Worm (Caenorhabditis elegans) whole organism, L4 larva: ENCODE results near the gene tba-7.

ENCODE experiments used
- aha-1 ChIP-seq: fragments of 150-350 bp; peaks from one replicate; lab custom pipeline; 2014; ENCODE audit warnings: missing biosample characterization, missing genetic modification characterization
- ama-1 ChIP-seq: fragments of 150-350 bp; optimal IDR thresholded peaks from 2 replicates; lab custom pipeline; 2014; ENCODE audit warnings: inconsistent platforms, mixed read lengths
- ceh-44 ChIP-seq: fragments of 200-800 bp; sonication (Bioruptor generic); IDR thresholded peaks from 2 replicates; pipeline ENCODE4 v1.3.6; 2022; ENCODE audit warnings: missing genetic modification reagents, missing genetic modification characterization, missing compliant biosample characterization
- ces-1 ChIP-seq: fragments of 150-350 bp; sonication (generic microtip); optimal IDR thresholded peaks from 4 replicates; lab custom pipeline; 2014; ENCODE audit warnings: missing biosample characterization, missing genetic modification reagents, missing genetic modification characterization
- dve-1 ChIP-seq: sonication (generic microtip); optimal IDR thresholded peaks from 2 replicates; lab custom pipeline; 2017; ENCODE audit warnings: antibody characterized with exemption, mild to moderate bottlenecking, missing genetic modification characterization, missing compliant biosample characterization; ENCODE audit not compliant: insufficient read depth
- egl-27 ChIP-seq: sonication (generic microtip); optimal IDR thresholded peaks from 3 replicates; lab custom pipeline; 2017; ENCODE audit warnings: missing biosample characterization, missing genetic modification reagents, missing genetic modification characterization
- fos-1 ChIP-seq: fragments of 150-350 bp; optimal IDR thresholded peaks from 2 replicates; lab custom pipeline; 2014; ENCODE audit warnings: missing biosample characterization, missing genetic modification characterization
- lin-15B ChIP-seq: fragments of 150-350 bp; sonication (generic microtip); optimal IDR thresholded peaks from 3 replicates; lab custom pipeline; 2014; ENCODE audit warnings: missing biosample characterization, missing genetic modification characterization
- madf-9 ChIP-seq: fragments of 200-800 bp; sonication (Bioruptor generic); conservative IDR thresholded peaks from 2 replicates; pipeline ENCODE4 v1.3.6; 2022; ENCODE audit warnings: missing genetic modification reagents, missing genetic modification characterization, missing compliant biosample characterization
- nhr-76 ChIP-seq: fragments of 150-350 bp; optimal IDR thresholded peaks from 2 replicates; lab custom pipeline; 2014; ENCODE audit warnings: missing biosample characterization, missing genetic modification characterization
- unc-130 ChIP-seq: sonication (generic microtip); optimal IDR thresholded peaks from 2 replicates; lab custom pipeline; 2016; ENCODE audit warnings: missing genetic modification reagents, missing genetic modification characterization, missing compliant biosample characterization
- unc-62 ChIP-seq, 3 experiments: fragments of 150-350 bp in 1 of 3; sonication (generic microtip); optimal IDR thresholded peaks in 2 of 3; peaks in 1 of 3; 1 replicate in 1 of 3; 2 replicates in 2 of 3; lab custom pipeline; 2014 to 2017; ENCODE audit warnings: missing biosample characterization in 3 of 3, missing genetic modification characterization in 3 of 3, missing genetic modification reagents in 3 of 3, missing genotype in 1 of 3
- ztf-11 ChIP-seq: fragments of 150-350 bp; optimal IDR thresholded peaks from 2 replicates; lab custom pipeline; 2014; ENCODE audit warnings: missing biosample characterization, missing genetic modification characterization

- no peak for TF ChIP-seq madf-9 (GFP tag; lab: Robert Waterston, UW)
- no peak for TF ChIP-seq ztf-11
- no peak for TF ChIP-seq dve-1 (tag; lab: Kevin White, UChicago)
- TF ChIP-seq ces-1 (GFP tag; lab: Kevin White, UChicago): no peak
- no peak for TF ChIP-seq ceh-44 (GFP tag; lab: Robert Waterston, UW)
- no peak for TF ChIP-seq nhr-76
- no peak for TF ChIP-seq unc-62 (GFP tag; optimal IDR thresholded peaks at IDR 0.05 in 1 of 2; lab: Kevin White, UChicago)
- no peak for TF ChIP-seq unc-62 (tag; optimal IDR thresholded peaks at IDR 0.05; lab: Kevin White, UChicago)
- TF ChIP-seq lin-15B (tag; lab: Kevin White, UChicago): no peak
- no peak for TF ChIP-seq fos-1 (tag; lab: Kevin White, UChicago)
- TF ChIP-seq unc-130 (GFP tag; lab: Kevin White, UChicago): no peak
- TF ChIP-seq aha-1 (tag; lab: Kevin White, UChicago): no peak
- no peak for TF ChIP-seq egl-27 (tag; lab: Kevin White, UChicago)
- no peak for TF ChIP-seq ama-1 (lab: Kevin White, UChicago)
These were observed at the start of gene tba-7 for ce11 chrIII:11371688-11372087.
